Fruit fly (Drosophila melanogaster) whole organism, embryonic: Measurements from ENCODE around the gene stv.

Experiments
- ATbp ChIP-seq: fragments of 200-800 bp; sonication (Bioruptor generic); optimal IDR thresholded peaks from 2 replicates; lab custom pipeline; 2017; ENCODE audit warnings: missing biosample characterization, mild to moderate bottlenecking, missing genetic modification characterization, missing genetic modification reagents
- CG10147 ChIP-seq: fragments of 200-800 bp; sonication (Bioruptor generic); optimal IDR thresholded peaks from 2 replicates; lab custom pipeline; 2019; ENCODE audit warnings: missing biosample characterization, mild to moderate bottlenecking, missing genetic modification characterization, moderate library complexity
- CG12071 ChIP-seq: fragments of 200-800 bp; sonication (Bioruptor generic); optimal IDR thresholded peaks from 3 replicates; lab custom pipeline; 2018; ENCODE audit warnings: missing biosample characterization, mild to moderate bottlenecking, missing genetic modification characterization
- CG12104 ChIP-seq: fragments of 200-800 bp; sonication (Bioruptor generic); optimal IDR thresholded peaks from 3 replicates; lab custom pipeline; 2016; ENCODE audit warnings: missing biosample characterization, missing genetic modification characterization
- CG12299 ChIP-seq: fragments of 200-800 bp; sonication (Bioruptor generic); optimal IDR thresholded peaks from 2 replicates; lab custom pipeline; 2018; ENCODE audit warnings: missing biosample characterization, mild to moderate bottlenecking, missing genetic modification characterization
- CG14710 ChIP-seq: fragments of 200-800 bp; sonication (Bioruptor generic); optimal IDR thresholded peaks from 3 replicates; lab custom pipeline; 2019; ENCODE audit warnings: missing biosample characterization, mild to moderate bottlenecking, missing genetic modification characterization, moderate library complexity
- CG1529 ChIP-seq: fragments of 200-800 bp; sonication (Bioruptor generic); optimal IDR thresholded peaks from 3 replicates; lab custom pipeline; 2018; ENCODE audit warnings: missing biosample characterization, missing genetic modification characterization
- CG17186 ChIP-seq: fragments of 200-800 bp; sonication (Bioruptor generic); optimal IDR thresholded peaks from 3 replicates; lab custom pipeline; 2017; ENCODE audit warnings: missing biosample characterization, missing genetic modification reagents, missing genetic modification characterization
- CG17385 ChIP-seq: fragments of 200-800 bp; sonication (Bioruptor generic); optimal IDR thresholded peaks from 3 replicates; lab custom pipeline; 2018; ENCODE audit warnings: missing biosample characterization, mild to moderate bottlenecking, missing genetic modification characterization
- CG1792 ChIP-seq: fragments of 200-800 bp; sonication (Bioruptor generic); optimal IDR thresholded peaks from 2 replicates; lab custom pipeline; 2016; ENCODE audit warnings: missing biosample characterization, missing genetic modification characterization
- CG31441 ChIP-seq: fragments of 200-800 bp; sonication (Bioruptor generic); IDR thresholded peaks from 2 replicates; pipeline ENCODE4 v1.3.6; 2022; ENCODE audit warnings: missing biosample characterization, missing genetic modification characterization
- CG3407 ChIP-seq: fragments of 200-800 bp; sonication (Bioruptor generic); optimal IDR thresholded peaks from 2 replicates; lab custom pipeline; 2018; ENCODE audit warnings: missing biosample characterization, mild to moderate bottlenecking, missing genetic modification characterization
- CG34376 ChIP-seq: fragments of 200-800 bp; sonication (Bioruptor generic); optimal IDR thresholded peaks from 2 replicates; lab custom pipeline; 2018; ENCODE audit warnings: missing biosample characterization, mild to moderate bottlenecking, missing genetic modification characterization
- CG43689 ChIP-seq: fragments of 200-800 bp; sonication (Bioruptor generic); IDR thresholded peaks from 2 replicates; pipeline ENCODE4 v1.3.6; 2022; ENCODE audit warnings: missing biosample characterization, missing genetic modification characterization
- CG4424 ChIP-seq: fragments of 200-800 bp; sonication (Bioruptor generic); optimal IDR thresholded peaks from 3 replicates; lab custom pipeline; 2016; ENCODE audit warnings: missing biosample characterization, missing genetic modification characterization
- CG5180 ChIP-seq: fragments of 200-800 bp; sonication (Bioruptor generic); optimal IDR thresholded peaks from 3 replicates; lab custom pipeline; 2017; ENCODE audit warnings: missing biosample characterization, missing genetic modification characterization, mild to moderate bottlenecking, moderate library complexity, missing genetic modification reagents
- CG6813 ChIP-seq: fragments of 200-800 bp; sonication (Bioruptor generic); optimal IDR thresholded peaks from 2 replicates; lab custom pipeline; 2017; ENCODE audit warnings: missing biosample characterization, missing genetic modification characterization, mild to moderate bottlenecking, moderate library complexity, missing genetic modification reagents
- CG7271 ChIP-seq: fragments of 200-800 bp; sonication (Bioruptor generic); optimal IDR thresholded peaks from 2 replicates; lab custom pipeline; 2018; ENCODE audit warnings: missing biosample characterization, mild to moderate bottlenecking, missing genetic modification characterization, moderate library complexity
- CG9437 ChIP-seq: fragments of 200-800 bp; sonication (Bioruptor generic); optimal IDR thresholded peaks from 2 replicates; lab custom pipeline; 2018; ENCODE audit warnings: missing biosample characterization, mild to moderate bottlenecking, missing genetic modification characterization
- CG9817 ChIP-seq: fragments of 200-800 bp; sonication (Bioruptor generic); optimal IDR thresholded peaks from 2 replicates; lab custom pipeline; 2018; ENCODE audit warnings: missing biosample characterization, mild to moderate bottlenecking, missing genetic modification characterization, moderate library complexity
- Chrac-16 ChIP-seq: fragments of 200-800 bp; sonication (Bioruptor generic); optimal IDR thresholded peaks from 3 replicates; lab custom pipeline; 2016; ENCODE audit warnings: missing biosample characterization, missing genetic modification characterization
- Dbx ChIP-seq: fragments of 200-800 bp; sonication (Bioruptor generic); IDR thresholded peaks from 3 replicates; pipeline ENCODE4 v1.3.6; 2022; ENCODE audit warnings: missing biosample characterization, missing genetic modification characterization
- Deaf1 ChIP-seq: fragments of 200-800 bp; optimal IDR thresholded peaks from 3 replicates; lab custom pipeline; 2019; ENCODE audit warnings: missing biosample characterization, mild to moderate bottlenecking, missing genetic modification characterization, moderate library complexity
- Elba2 ChIP-seq: fragments of 200-800 bp; sonication (Bioruptor generic); optimal IDR thresholded peaks from 3 replicates; lab custom pipeline; 2016; ENCODE audit warnings: missing biosample characterization, missing genetic modification characterization
- Gsc ChIP-seq: fragments of 200-800 bp; sonication (Bioruptor generic); IDR thresholded peaks from 2 replicates; pipeline ENCODE4 v1.3.6; 2022; ENCODE audit warnings: missing biosample characterization, missing genetic modification characterization
- Hey ChIP-seq: fragments of 200-800 bp; sonication (Bioruptor generic); optimal IDR thresholded peaks from 3 replicates; lab custom pipeline; 2018; ENCODE audit warnings: missing biosample characterization, mild to moderate bottlenecking, missing genetic modification characterization
- Hmr ChIP-seq: fragments of 200-800 bp; sonication (Bioruptor generic); optimal IDR thresholded peaks from 3 replicates; lab custom pipeline; 2017; ENCODE audit warnings: mild to moderate bottlenecking, missing biosample characterization, missing genetic modification reagents, missing genetic modification characterization
- Hsf ChIP-seq: fragments of 200-800 bp; sonication (Bioruptor generic); optimal IDR thresholded peaks from 3 replicates; lab custom pipeline; 2016; ENCODE audit warnings: missing biosample characterization, missing genetic modification characterization
- MBD-R2 ChIP-seq: fragments of 200-800 bp; sonication (Bioruptor generic); IDR thresholded peaks from 2 replicates; pipeline ENCODE4 v1.3.6; 2022; ENCODE audit warnings: missing biosample characterization, missing genetic modification characterization
- PHDP ChIP-seq: fragments of 200-800 bp; sonication (Bioruptor generic); optimal IDR thresholded peaks from 3 replicates; lab custom pipeline; 2018; ENCODE audit warnings: missing biosample characterization, mild to moderate bottlenecking, missing genetic modification characterization, moderate library complexity
- ab ChIP-seq: fragments of 200-800 bp; sonication (Bioruptor generic); optimal IDR thresholded peaks from 2 replicates; lab custom pipeline; 2016; ENCODE audit warnings: missing biosample characterization, missing genetic modification characterization
- amos ChIP-seq: fragments of 200-800 bp; sonication (Bioruptor generic); IDR thresholded peaks from 2 replicates; pipeline ENCODE4 v1.3.6; 2022; ENCODE audit warnings: missing biosample characterization, missing genetic modification characterization; ENCODE audit not compliant: partially characterized antibody
- ato ChIP-seq: fragments of 200-800 bp; sonication (Bioruptor generic); IDR thresholded peaks from 2 replicates; pipeline ENCODE4 v1.3.6; 2022; ENCODE audit warnings: missing biosample characterization, missing genetic modification characterization; ENCODE audit not compliant: partially characterized antibody
- br ChIP-seq: fragments of >200 bp; optimal IDR thresholded peaks from 2 replicates; lab custom pipeline; 2017
- dan ChIP-seq: fragments of 200-800 bp; sonication (Bioruptor generic); IDR thresholded peaks from 2 replicates; pipeline ENCODE4 v1.3.6; 2022; ENCODE audit warnings: missing biosample characterization, missing genetic modification characterization
- ewg ChIP-seq: fragments of 200-800 bp; sonication (Bioruptor generic); optimal IDR thresholded peaks from 3 replicates; lab custom pipeline; 2017; ENCODE audit warnings: mild to moderate bottlenecking, missing biosample characterization, missing genetic modification reagents, missing genetic modification characterization
- fru ChIP-seq: fragments of >200 bp; optimal IDR thresholded peaks from 2 replicates; lab custom pipeline; 2017
- nmo ChIP-seq: fragments of 200-800 bp; sonication (Bioruptor generic); optimal IDR thresholded peaks from 2 replicates; lab custom pipeline; 2018; ENCODE audit warnings: missing biosample characterization, mild to moderate bottlenecking, missing genetic modification characterization, moderate library complexity
- pan ChIP-seq, 4 experiments: fragments of >200 bp in 3 of 4; fragments of 200-800 bp in 1 of 4; sonication (Bioruptor generic) in 1 of 4; optimal IDR thresholded peaks in 3 of 4; IDR thresholded peaks in 1 of 4; 2 replicates each; pipeline versions ENCODE4 v1.3.6 to Lab custom; 2017 to 2022; ENCODE audit warnings: missing biosample characterization in 2 of 4, missing genetic modification characterization in 2 of 4, mixed read lengths in 1 of 4
- prd ChIP-seq, 3 experiments: fragments of >200 bp in 2 of 3; fragments of 200-800 bp in 1 of 3; sonication (Bioruptor generic) in 1 of 3; optimal IDR thresholded peaks in 2 of 3; IDR thresholded peaks in 1 of 3; 2 replicates in 2 of 3; 3 replicates in 1 of 3; pipeline versions ENCODE4 v1.3.6 to Lab custom; 2017 to 2022; ENCODE audit warnings: missing biosample characterization in 1 of 3, missing genetic modification characterization in 1 of 3
- pzg ChIP-seq: fragments of 200-800 bp; sonication (Bioruptor generic); optimal IDR thresholded peaks from 3 replicates; lab custom pipeline; 2018; ENCODE audit warnings: missing biosample characterization, mild to moderate bottlenecking, missing genetic modification characterization, moderate library complexity
- ro ChIP-seq: fragments of 200-800 bp; sonication (Bioruptor generic); IDR thresholded peaks from 2 replicates; pipeline ENCODE4 v1.3.6; 2022; ENCODE audit warnings: missing biosample characterization, missing genetic modification characterization
- sens ChIP-seq: fragments of 200-800 bp; sonication (Bioruptor generic); peaks from one replicate; lab custom pipeline; 2016; ENCODE audit warnings: missing biosample characterization, missing genetic modification characterization
- sug ChIP-seq: fragments of 200-800 bp; optimal IDR thresholded peaks from 2 replicates; lab custom pipeline; 2019; ENCODE audit warnings: missing biosample characterization, mild to moderate bottlenecking, missing genetic modification characterization, moderate library complexity
- unpg ChIP-seq: fragments of 200-800 bp; sonication (Bioruptor generic); optimal IDR thresholded peaks from 3 replicates; lab custom pipeline; 2018; ENCODE audit warnings: missing biosample characterization, mild to moderate bottlenecking, missing genetic modification characterization, moderate library complexity
- vnd ChIP-seq: fragments of 200-800 bp; sonication (Bioruptor generic); IDR thresholded peaks from 3 replicates; pipeline ENCODE4 v1.3.6; 2022; ENCODE audit warnings: missing biosample characterization, missing genetic modification characterization; ENCODE audit not compliant: partially characterized antibody
- zen2 ChIP-seq: fragments of 200-800 bp; sonication (Bioruptor generic); IDR thresholded peaks from 3 replicates; pipeline ENCODE4 v1.3.6; 2022; ENCODE audit warnings: missing biosample characterization, missing genetic modification characterization; ENCODE audit not compliant: partially characterized antibody

Gene stv

dm6 chr3L:13476566-13477452 lies 532 bp upstream of the stv start (continued):
- TF ChIP-seq amos (GFP tag; lab: Robert Waterston, UW) (no peak), CG1792 (GFP tag; lab: Kevin White, UChicago) (peak; percentile 64), Deaf1 (tag; lab: Kevin White, UChicago) (peak; percentile 74), sug (tag; lab: Kevin White, UChicago) (peak; percentile 77), ATbp (GFP tag; lab: Kevin White, UChicago) (peak; percentile 91), CG6813 (GFP tag; lab: Kevin White, UChicago) (peak; percentile 81), Hey (tag; lab: Kevin White, UChicago) (no peak), fru (no peak), CG3407 (GFP tag; lab: Kevin White, UChicago) (peak; percentile 76), Elba2 (GFP tag; lab: Kevin White, UChicago) (no peak), pzg (no peak), br (lab: Kevin White, UChicago) (no peak), prd (optimal IDR thresholded peaks at IDR 0.05; lab: Kevin White, UChicago) (no peak), prd (GFP tag; IDR thresholded peaks at IDR 0.05; lab: Robert Waterston, UW) (peak; percentile 86), pan (optimal IDR thresholded peaks at IDR 0.05; lab: Kevin White, UChicago) (no peak), pan (GFP tag; optimal IDR thresholded peaks at IDR 0.05 in 1 of 2, IDR thresholded peaks at IDR 0.05 in 1 of 2) (peak in 1 of 2 experiments; percentile 87), CG12299 (tag; lab: Kevin White, UChicago) (peak; percentile 53), CG34376 (no peak), Gsc (peak; percentile 56; the same call in 1 of the 2 replicates), Chrac-16 (peak; percentile 80), ato (GFP tag; lab: Robert Waterston, UW) (no peak), CG9437 (GFP tag; lab: Kevin White, UChicago) (peak; percentile 89), CG9817 (tag; lab: Kevin White, UChicago) (peak; percentile 81), CG14710 (tag; lab: Kevin White, UChicago) (peak; percentile 86), CG7271 (tag; lab: Kevin White, UChicago) (no peak), Hmr (GFP tag; lab: Kevin White, UChicago) (peak; percentile 92), dan (no peak), CG4424 (GFP tag; lab: Kevin White, UChicago) (peak; percentile 91), ro (GFP tag; lab: Robert Waterston, UW) (no peak), PHDP (tag; lab: Kevin White, UChicago) (peak; percentile 93), vnd (GFP tag; lab: Robert Waterston, UW) (no peak), CG12104 (GFP tag; lab: Kevin White, UChicago) (peak; percentile 86), CG43689 (GFP tag; lab: Robert Waterston, UW) (peak; percentile 60), CG17385 (GFP tag; lab: Kevin White, UChicago) (peak; percentile 82), ab (no peak), Dbx (peak; percentile 72; the same call in 2 of the 3 replicates), nmo (GFP tag; lab: Kevin White, UChicago) (peak; percentile 95), ewg (GFP tag; lab: Kevin White, UChicago) (peak; percentile 87), CG17186 (GFP tag; lab: Kevin White, UChicago) (peak; percentile 72), unpg (GFP tag; lab: Kevin White, UChicago) (peak; percentile 87), CG31441 (peak; percentile 92), CG1529 (peak; percentile 82), Hsf (peak; percentile 74), CG5180 (peak; percentile 85), sens (peak; percentile 96), MBD-R2 (GFP tag; lab: Robert Waterston, UW) (peak; percentile 54), CG10147 (peak; percentile 94), CG12071 (GFP tag; lab: Kevin White, UChicago) (peak; percentile 79), zen2 (peak; percentile 85)
